Worm (Caenorhabditis elegans) whole organism, L3 larva: Measurements from ENCODE around the gene K01A6.4.

Experiments
- R02D3.7 ChIP-seq: fragments of 150-350 bp; optimal IDR thresholded peaks from 2 replicates; lab custom pipeline; 2014; ENCODE audit warnings: missing biosample characterization, missing genetic modification characterization
- ZK546.5 ChIP-seq: sonication (generic microtip); optimal IDR thresholded peaks from 2 replicates; lab custom pipeline; 2017; ENCODE audit warnings: missing biosample characterization, missing genetic modification characterization
- aly-2 ChIP-seq: fragments of 150-350 bp; optimal IDR thresholded peaks from 2 replicates; lab custom pipeline; 2014; ENCODE audit warnings: missing biosample characterization, missing genetic modification characterization
- ceh-16 ChIP-seq: sonication (generic microtip); optimal IDR thresholded peaks from 2 replicates; lab custom pipeline; 2017; ENCODE audit warnings: missing biosample characterization, missing genetic modification characterization
- ceh-28 ChIP-seq: fragments of 150-350 bp; optimal IDR thresholded peaks from 2 replicates; lab custom pipeline; 2014; ENCODE audit warnings: missing biosample characterization, missing genetic modification reagents, missing genetic modification characterization
- ceh-9 ChIP-seq: sonication (generic microtip); optimal IDR thresholded peaks from 2 replicates; lab custom pipeline; 2018; ENCODE audit warnings: missing biosample characterization, missing genetic modification characterization
- daf-12 ChIP-seq: fragments of 150-350 bp; optimal IDR thresholded peaks from 2 replicates; lab custom pipeline; 2014; ENCODE audit warnings: missing biosample characterization, missing genetic modification reagents, missing genetic modification characterization
- egl-5 ChIP-seq: fragments of 150-350 bp; optimal IDR thresholded peaks from 2 replicates; lab custom pipeline; 2017; ENCODE audit warnings: missing biosample characterization, missing genetic modification reagents, missing genetic modification characterization, inconsistent platforms
- elt-2 ChIP-seq: sonication (generic microtip); optimal IDR thresholded peaks from 2 replicates; lab custom pipeline; 2016; ENCODE audit warnings: missing genetic modification reagents, mild to moderate bottlenecking, missing genetic modification characterization, missing compliant biosample characterization
- fkh-10 ChIP-seq: sonication (generic microtip); optimal IDR thresholded peaks from 2 replicates; lab custom pipeline; 2017; ENCODE audit warnings: missing biosample characterization, missing genetic modification reagents, missing genetic modification characterization
- fos-1 ChIP-seq: fragments of 150-350 bp; optimal IDR thresholded peaks from 2 replicates; lab custom pipeline; 2014; ENCODE audit warnings: missing biosample characterization, missing genetic modification characterization
- hmg-11 ChIP-seq: sonication (generic microtip); optimal IDR thresholded peaks from 2 replicates; lab custom pipeline; 2016; ENCODE audit warnings: missing genetic modification characterization, missing compliant biosample characterization
- lin-15B ChIP-seq: fragments of 150-350 bp; optimal IDR thresholded peaks from 2 replicates; lab custom pipeline; 2014; ENCODE audit warnings: missing biosample characterization, missing genetic modification characterization
- lin-39 ChIP-seq: fragments of 150-350 bp; optimal IDR thresholded peaks from 2 replicates; lab custom pipeline; 2018; ENCODE audit warnings: missing biosample characterization, missing genetic modification reagents, missing genetic modification characterization
- mdl-1 ChIP-seq: fragments of 150-350 bp; optimal IDR thresholded peaks from 2 replicates; lab custom pipeline; 2014; ENCODE audit warnings: missing biosample characterization, missing genetic modification characterization
- nfya-1 ChIP-seq: sonication (generic microtip); optimal IDR thresholded peaks from 2 replicates; lab custom pipeline; 2017; ENCODE audit warnings: missing genetic modification characterization, mild to moderate bottlenecking, missing compliant biosample characterization, antibody characterized with exemption, moderate library complexity; ENCODE audit not compliant: insufficient read depth
- nhr-11 ChIP-seq: fragments of 150-350 bp; optimal IDR thresholded peaks from 2 replicates; lab custom pipeline; 2014; ENCODE audit warnings: missing biosample characterization, missing genetic modification characterization
- nhr-12 ChIP-seq: fragments of 150-350 bp; optimal IDR thresholded peaks from 2 replicates; lab custom pipeline; 2014; ENCODE audit warnings: missing biosample characterization, missing genetic modification characterization
- nhr-28 ChIP-seq: fragments of 150-350 bp; optimal IDR thresholded peaks from 2 replicates; lab custom pipeline; 2014; ENCODE audit warnings: missing biosample characterization, missing genetic modification characterization
- pha-4 ChIP-seq: fragments of 150-350 bp; optimal IDR thresholded peaks from 2 replicates; lab custom pipeline; 2014; ENCODE audit warnings: missing biosample characterization, missing genetic modification reagents, missing genetic modification characterization
- pqm-1 ChIP-seq: fragments of 150-350 bp; optimal IDR thresholded peaks from 2 replicates; lab custom pipeline; 2017; ENCODE audit warnings: missing biosample characterization, missing genetic modification characterization, inconsistent platforms
- sea-2 ChIP-seq: fragments of 150-350 bp; sonication (generic microtip); optimal IDR thresholded peaks from 4 replicates; lab custom pipeline; 2014; ENCODE audit warnings: missing biosample characterization, missing genetic modification reagents, missing genetic modification characterization
- skn-1 ChIP-seq: fragments of 150-350 bp; optimal IDR thresholded peaks from 2 replicates; lab custom pipeline; 2014; ENCODE audit warnings: missing biosample characterization, missing genetic modification characterization
- snpc-4 ChIP-seq: fragments of 150-350 bp; optimal IDR thresholded peaks from 2 replicates; lab custom pipeline; 2014; ENCODE audit warnings: missing biosample characterization, missing genetic modification characterization
- tbx-2 ChIP-seq: sonication (generic microtip); optimal IDR thresholded peaks from 2 replicates; lab custom pipeline; 2016; ENCODE audit warnings: mild to moderate bottlenecking, missing genetic modification characterization, missing compliant biosample characterization
- unc-62 ChIP-seq: fragments of 150-350 bp; sonication (generic microtip); optimal IDR thresholded peaks from 4 replicates; lab custom pipeline; 2014; ENCODE audit warnings: missing biosample characterization, missing genetic modification reagents, missing genetic modification characterization
- ztf-11 ChIP-seq: fragments of 150-350 bp; optimal IDR thresholded peaks from 2 replicates; lab custom pipeline; 2014; ENCODE audit warnings: missing biosample characterization, missing genetic modification characterization
- ztf-4 ChIP-seq: fragments of 150-350 bp; optimal IDR thresholded peaks from 2 replicates; lab custom pipeline; 2014; ENCODE audit warnings: missing biosample characterization, missing genetic modification characterization

Gene K01A6.4

ce11 chrIV:11776968-11777467 lies 36.9 kb upstream of the K01A6.4 start:
- no peak for TF ChIP-seq ceh-9 (tag; lab: Kevin White, UChicago)

ce11 chrIV:11773692-11774225 lies 33.7 kb upstream of the K01A6.4 start, which contains the start of gene lips-5:
Gene lips-5, minus strand, starts transcription at chrIV:11773742.
- peak; percentile 56 for TF ChIP-seq elt-2
- no peak for TF ChIP-seq daf-12 (tag; lab: Kevin White, UChicago)
- TF ChIP-seq unc-62 (GFP tag; lab: Kevin White, UChicago), result no peak
- no peak for TF ChIP-seq ceh-9 (tag; lab: Kevin White, UChicago)
- TF ChIP-seq ceh-16 (tag; lab: Kevin White, UChicago), result no peak
- TF ChIP-seq lin-39 (tag; lab: Kevin White, UChicago), result no peak
- TF ChIP-seq nhr-28 (tag; lab: Kevin White, UChicago), result no peak

ce11 chrIV:11772119-11772518 lies 32.0 kb upstream of the K01A6.4 start:
- TF ChIP-seq ceh-9 (tag; lab: Kevin White, UChicago) (no peak), nfya-1 (tag; lab: Kevin White, UChicago) (no peak), egl-5 (tag; lab: Kevin White, UChicago) (no peak), R02D3.7 (tag; lab: Kevin White, UChicago) (no peak), ztf-11 (tag; lab: Kevin White, UChicago) (no peak), tbx-2 (no peak), fos-1 (tag; lab: Kevin White, UChicago) (no peak), aly-2 (tag; lab: Kevin White, UChicago) (no peak)
- TF ChIP-seq, all 47 proteins: peak for 0

- TF ChIP-seq elt-2 (peak; percentile 91), R02D3.7 (tag; lab: Kevin White, UChicago) (no peak), pha-4 (peak; percentile 7), pqm-1 (tag; lab: Kevin White, UChicago) (peak; percentile 43)
Measured at ce11 chrIV:11771064-11771463, 31.0 kb upstream of the K01A6.4 start.

ce11 chrIV:11769769-11770168 lies 29.7 kb upstream of the K01A6.4 start:
- TF ChIP-seq nhr-12 (tag; lab: Kevin White, UChicago) (no peak), pqm-1 (tag; lab: Kevin White, UChicago) (peak; percentile 38), fos-1 (tag; lab: Kevin White, UChicago) (no peak), tbx-2 (no peak), mdl-1 (tag; lab: Kevin White, UChicago) (no peak), nhr-28 (tag; lab: Kevin White, UChicago) (no peak), elt-2 (peak; percentile 63), nfya-1 (tag; lab: Kevin White, UChicago) (no peak)

ce11 chrIV:11765507-11765906 lies 25.4 kb upstream of the K01A6.4 start:
- TF ChIP-seq daf-12 (tag; lab: Kevin White, UChicago), result no peak
- TF ChIP-seq ZK546.5 (tag; lab: Kevin White, UChicago), result no peak
- TF ChIP-seq lin-15B (tag; lab: Kevin White, UChicago), result peak; percentile 40
- peak; percentile 71 for TF ChIP-seq fkh-10 (GFP tag; lab: Kevin White, UChicago)
- peak; percentile 57 for TF ChIP-seq lin-39 (tag; lab: Kevin White, UChicago)
- TF ChIP-seq nhr-11 (tag; lab: Kevin White, UChicago), result peak; percentile 4
- TF ChIP-seq egl-5 (tag; lab: Kevin White, UChicago), result peak; percentile 57
- no peak for TF ChIP-seq ceh-16 (tag; lab: Kevin White, UChicago)
- TF ChIP-seq hmg-11 (tag; lab: Kevin White, UChicago), result peak; percentile 57
- TF ChIP-seq ztf-4 (tag; lab: Kevin White, UChicago), result no peak
- no peak for TF ChIP-seq R02D3.7 (tag; lab: Kevin White, UChicago)
- peak; percentile 57 for TF ChIP-seq nfya-1 (tag; lab: Kevin White, UChicago)
- TF ChIP-seq snpc-4, result peak; percentile 18
- peak; percentile 38 for TF ChIP-seq skn-1
- peak; percentile 49 for TF ChIP-seq sea-2 (GFP tag; lab: Kevin White, UChicago)
- TF ChIP-seq ceh-28 (tag; lab: Kevin White, UChicago), result peak; percentile 82
